Worm (Caenorhabditis elegans) whole organism, early embryonic: ENCODE data around the gene T10G3.3.

Source experiments
- B0310.2 ChIP-seq: sonication (generic microtip); optimal IDR thresholded peaks from 2 replicates; lab custom pipeline; 2016; ENCODE audit warnings: mild to moderate bottlenecking, missing genetic modification characterization, missing compliant biosample characterization
- F13C5.2 ChIP-seq: sonication (generic microtip); optimal IDR thresholded peaks from 2 replicates; lab custom pipeline; 2017; ENCODE audit warnings: mild to moderate bottlenecking, missing genetic modification characterization, inconsistent platforms, missing compliant biosample characterization
- aly-1 ChIP-seq: sonication (generic microtip); optimal IDR thresholded peaks from 2 replicates; lab custom pipeline; 2016; ENCODE audit warnings: missing genetic modification characterization, missing compliant biosample characterization
- ama-1 ChIP-seq: fragments of 150-350 bp; optimal IDR thresholded peaks from 2 replicates; lab custom pipeline; 2014
- ceh-13 ChIP-seq: fragments of 200-800 bp; sonication (Bioruptor generic); optimal IDR thresholded peaks from 2 replicates; lab custom pipeline; 2018; ENCODE audit warnings: mild to moderate bottlenecking, missing genetic modification characterization, missing compliant biosample characterization
- ceh-36 ChIP-seq: sonication (generic microtip); optimal IDR thresholded peaks from 2 replicates; lab custom pipeline; 2016; ENCODE audit warnings: missing genetic modification characterization, inconsistent platforms, missing compliant biosample characterization
- ets-7 ChIP-seq: sonication (generic microtip); optimal IDR thresholded peaks from 2 replicates; lab custom pipeline; 2016; ENCODE audit warnings: missing genotype, missing genetic modification characterization, missing compliant biosample characterization
- flt-1 ChIP-seq: fragments of 200-800 bp; sonication (Bioruptor generic); IDR thresholded peaks from 2 replicates; pipeline ENCODE4 v1.3.6; 2022; ENCODE audit warnings: missing genetic modification characterization, missing compliant biosample characterization
- hmbx-1 ChIP-seq: sonication (generic microtip); optimal IDR thresholded peaks from 2 replicates; lab custom pipeline; 2016; ENCODE audit warnings: mild to moderate bottlenecking, missing genetic modification characterization, missing compliant biosample characterization
- hmg-4 ChIP-seq: fragments of 200-800 bp; sonication (Bioruptor generic); optimal IDR thresholded peaks from 2 replicates; lab custom pipeline; 2018; ENCODE audit warnings: mild to moderate bottlenecking, missing genetic modification characterization, missing compliant biosample characterization
- hnd-1 ChIP-seq: sonication (generic microtip); optimal IDR thresholded peaks from 2 replicates; lab custom pipeline; 2016; ENCODE audit warnings: missing genetic modification characterization, missing compliant biosample characterization
- pes-1 ChIP-seq: fragments of 200-800 bp; sonication (Bioruptor generic); IDR thresholded peaks from 2 replicates; pipeline ENCODE4 v1.3.6; 2022; ENCODE audit warnings: missing genetic modification reagents, missing genetic modification characterization, missing compliant biosample characterization
- scrt-1 ChIP-seq: fragments of 200-800 bp; sonication (Bioruptor generic); IDR thresholded peaks from 2 replicates; pipeline ENCODE4 v1.3.6; 2022; ENCODE audit warnings: missing genetic modification characterization, missing compliant biosample characterization
- sea-1 ChIP-seq: fragments of 200-800 bp; sonication (Bioruptor generic); conservative IDR thresholded peaks from 2 replicates; pipeline ENCODE4 v1.3.6; 2022; ENCODE audit warnings: missing genetic modification characterization, missing compliant biosample characterization
- tbx-11 ChIP-seq: fragments of 200-800 bp; sonication (Bioruptor generic); IDR thresholded peaks from 2 replicates; pipeline ENCODE4 v1.3.6; 2022; ENCODE audit warnings: missing genetic modification characterization, missing compliant biosample characterization
- tbx-37 ChIP-seq: fragments of 200-800 bp; sonication (Bioruptor generic); conservative IDR thresholded peaks from 2 replicates; pipeline ENCODE4 v1.3.6; 2022; ENCODE audit warnings: missing genetic modification reagents, missing genetic modification characterization, missing compliant biosample characterization
- tra-4 ChIP-seq: sonication (generic microtip); optimal IDR thresholded peaks from 2 replicates; lab custom pipeline; 2017; ENCODE audit warnings: missing genetic modification characterization, missing compliant biosample characterization

The T10G3.3 gene

ce11 chrV:13441661-13442060, 48.3 kb downstream of the T10G3.3 start, which contains the start of gene col-162:
Gene col-162, plus strand, starts transcription at chrV:13441961.
- TF ChIP-seq tra-4 (no peak), flt-1 (GFP tag; lab: Robert Waterston, UW) (no peak), pes-1 (GFP tag; lab: Robert Waterston, UW) (no peak), ets-7 (tag; lab: Kevin White, UChicago) (no peak), F13C5.2 (tag; lab: Kevin White, UChicago) (no peak), ama-1 (lab: Kevin White, UChicago) (no peak), B0310.2 (tag; lab: Kevin White, UChicago) (no peak), ceh-36 (tag; lab: Kevin White, UChicago) (no peak), sea-1 (no peak), hmg-4 (no peak), ceh-13 (GFP tag; lab: Kevin White, UChicago) (no peak), hmbx-1 (tag; lab: Kevin White, UChicago) (no peak), scrt-1 (GFP tag; lab: Robert Waterston, UW) (no peak), tbx-11 (no peak), tbx-37 (GFP tag; lab: Robert Waterston, UW) (no peak), aly-1 (tag; lab: Kevin White, UChicago) (no peak), hnd-1 (no peak)

ce11 chrV:13437473-13438074, 52.4 kb downstream of the T10G3.3 start, which contains the start of gene mes-4:
Gene mes-4, minus strand, starts transcription at chrV:13437545.
- TF ChIP-seq tbx-11 (no peak), F13C5.2 (tag; lab: Kevin White, UChicago) (peak; percentile 33)
